Worm (Caenorhabditis elegans) whole organism, midembryonic: ENCODE measurements around the gene nhr-100.

Experiments used
- T22C8.4 ChIP-seq: fragments of 200-800 bp; sonication (Bioruptor generic); IDR thresholded peaks from 2 replicates; pipeline ENCODE4 v1.3.6; 2022; ENCODE audit warnings: missing genetic modification characterization, missing compliant biosample characterization
- cog-1 ChIP-seq: sonication (generic microtip); optimal IDR thresholded peaks from 2 replicates; lab custom pipeline; 2016; ENCODE audit warnings: missing genetic modification characterization, missing compliant biosample characterization
- flt-1 ChIP-seq: fragments of 200-800 bp; sonication (Bioruptor generic); IDR thresholded peaks from 2 replicates; pipeline ENCODE4 v1.3.6; 2022; ENCODE audit warnings: missing genetic modification characterization, missing compliant biosample characterization
- klf-2 ChIP-seq: fragments of 200-800 bp; sonication (Bioruptor generic); conservative IDR thresholded peaks from 2 replicates; pipeline ENCODE4 v1.3.6; 2022; ENCODE audit warnings: missing genetic modification reagents, missing genetic modification characterization, missing compliant biosample characterization
- med-1 ChIP-seq: sonication (generic microtip); optimal IDR thresholded peaks from 2 replicates; lab custom pipeline; 2017; ENCODE audit warnings: missing genetic modification characterization, mild to moderate bottlenecking, missing compliant biosample characterization, antibody characterized with exemption, missing genetic modification reagents; ENCODE audit not compliant: insufficient read depth
- ref-1 ChIP-seq: fragments of 200-800 bp; sonication (Bioruptor generic); conservative IDR thresholded peaks from 2 replicates; pipeline ENCODE4 v1.3.6; 2022; ENCODE audit warnings: missing genetic modification reagents, missing genetic modification characterization, missing compliant biosample characterization
- ztf-23 ChIP-seq: fragments of 200-800 bp; sonication (Bioruptor generic); IDR thresholded peaks from 2 replicates; pipeline ENCODE4 v1.3.6; 2022; ENCODE audit warnings: missing genetic modification reagents, missing genetic modification characterization, missing compliant biosample characterization
- ztf-29 ChIP-seq: fragments of 200-800 bp; sonication (Bioruptor generic); IDR thresholded peaks from 2 replicates; pipeline ENCODE4 v1.3.6; 2022; ENCODE audit warnings: missing genetic modification reagents, missing genetic modification characterization, missing compliant biosample characterization

DNA sequence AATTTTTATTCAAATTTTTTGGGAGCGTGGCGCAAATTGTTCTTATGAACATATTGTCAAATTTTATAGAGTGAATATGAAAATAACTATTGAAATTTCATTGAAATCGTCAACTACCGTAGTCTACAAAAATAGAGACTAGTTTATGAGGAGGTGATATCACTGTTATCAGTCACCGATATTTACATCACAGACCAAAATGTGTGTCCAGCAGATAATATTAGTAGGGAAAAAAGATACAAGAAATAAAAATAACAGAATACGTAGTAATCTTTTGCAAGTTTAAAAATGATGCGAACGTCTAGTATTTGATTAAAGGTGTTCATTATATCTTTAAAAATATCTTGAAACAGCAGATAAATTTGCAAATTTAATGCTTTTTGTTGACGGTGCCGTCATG, 49.2 kb upstream of the nhr-100 start:
- TF ChIP-seq ztf-23 (GFP tag; lab: Robert Waterston, UW) (no peak), T22C8.4 (no peak), med-1 (GFP tag; lab: Kevin White, UChicago) (no peak), flt-1 (GFP tag; lab: Robert Waterston, UW) (no peak), ztf-29 (GFP tag; lab: Robert Waterston, UW) (no peak), cog-1 (no peak), ref-1 (no peak), klf-2 (GFP tag; lab: Robert Waterston, UW) (no peak)
